Fruit fly (Drosophila melanogaster) whole organism, embryonic: ENCODE data around the gene CG31207.

Experiments
- Antp ChIP-seq: fragments of 200-800 bp; sonication (Bioruptor generic); optimal IDR thresholded peaks from 3 replicates; lab custom pipeline; 2016; ENCODE audit warnings: missing biosample characterization, missing genetic modification characterization
- Blimp-1 ChIP-seq: fragments of 200-800 bp; sonication (Bioruptor generic); optimal IDR thresholded peaks from 3 replicates; lab custom pipeline; 2018; ENCODE audit warnings: missing biosample characterization, missing genetic modification characterization, mild to moderate bottlenecking, moderate library complexity, missing genetic modification reagents
- CG10267 ChIP-seq: fragments of 200-800 bp; sonication (Bioruptor generic); optimal IDR thresholded peaks from 2 replicates; lab custom pipeline; 2018; ENCODE audit warnings: missing biosample characterization, mild to moderate bottlenecking, missing genetic modification characterization, moderate library complexity
- CG10431 ChIP-seq: fragments of 200-800 bp; sonication (Bioruptor generic); optimal IDR thresholded peaks from 3 replicates; lab custom pipeline; 2018; ENCODE audit warnings: missing biosample characterization, mild to moderate bottlenecking, missing genetic modification characterization
- CG10565 ChIP-seq: fragments of 200-800 bp; sonication (Bioruptor generic); optimal IDR thresholded peaks from 3 replicates; lab custom pipeline; 2016; ENCODE audit warnings: missing biosample characterization, mild to moderate bottlenecking, missing genetic modification characterization
- CG12391 ChIP-seq: fragments of 200-800 bp; sonication (Bioruptor generic); optimal IDR thresholded peaks from 3 replicates; lab custom pipeline; 2018; ENCODE audit warnings: missing biosample characterization, mild to moderate bottlenecking, missing genetic modification characterization, moderate library complexity
- CG12659 ChIP-seq: fragments of 200-800 bp; sonication (Bioruptor generic); optimal IDR thresholded peaks from 3 replicates; lab custom pipeline; 2017; ENCODE audit warnings: mild to moderate bottlenecking, missing biosample characterization, missing genetic modification reagents, missing genetic modification characterization
- CG12942 ChIP-seq: fragments of 200-800 bp; sonication (Bioruptor generic); optimal IDR thresholded peaks from 3 replicates; lab custom pipeline; 2016; ENCODE audit warnings: missing biosample characterization, missing genetic modification characterization
- CG14710 ChIP-seq: fragments of 200-800 bp; sonication (Bioruptor generic); optimal IDR thresholded peaks from 3 replicates; lab custom pipeline; 2019; ENCODE audit warnings: missing biosample characterization, mild to moderate bottlenecking, missing genetic modification characterization, moderate library complexity
- CG15011 ChIP-seq: fragments of 200-800 bp; sonication (Bioruptor generic); optimal IDR thresholded peaks from 3 replicates; lab custom pipeline; 2018; ENCODE audit warnings: missing biosample characterization, mild to moderate bottlenecking, missing genetic modification characterization
- CG18262 ChIP-seq: fragments of 200-800 bp; optimal IDR thresholded peaks from 3 replicates; lab custom pipeline; 2019; ENCODE audit warnings: missing biosample characterization, mild to moderate bottlenecking, missing genetic modification characterization, moderate library complexity
- CG1832 ChIP-seq: fragments of 200-800 bp; sonication (Bioruptor generic); optimal IDR thresholded peaks from 2 replicates; lab custom pipeline; 2017; ENCODE audit warnings: missing biosample characterization, mild to moderate bottlenecking, missing genetic modification characterization, inconsistent platforms
- CG30403 ChIP-seq: fragments of 200-800 bp; sonication (Bioruptor generic); optimal IDR thresholded peaks from 3 replicates; lab custom pipeline; 2016; ENCODE audit warnings: missing biosample characterization, missing genetic modification characterization
- CG3163 ChIP-seq: fragments of 200-800 bp; sonication (Bioruptor generic); optimal IDR thresholded peaks from 3 replicates; lab custom pipeline; 2016; ENCODE audit warnings: missing biosample characterization, missing genetic modification characterization
- CG3838 ChIP-seq: fragments of 200-800 bp; sonication (Bioruptor generic); optimal IDR thresholded peaks from 3 replicates; lab custom pipeline; 2016; ENCODE audit warnings: missing biosample characterization, missing genetic modification characterization
- CG6791 ChIP-seq: fragments of 200-800 bp; sonication (Bioruptor generic); IDR thresholded peaks from 3 replicates; pipeline ENCODE4 v1.3.6; 2022; ENCODE audit warnings: missing biosample characterization, missing genetic modification characterization; ENCODE audit not compliant: partially characterized antibody
- Dad ChIP-seq: fragments of 200-800 bp; sonication (Bioruptor generic); optimal IDR thresholded peaks from 3 replicates; lab custom pipeline; 2016; ENCODE audit warnings: missing biosample characterization, missing genetic modification characterization
- Eip74EF ChIP-seq, 2 experiments: fragments of 200-800 bp in 1 of 2; fragments of >200 bp in 1 of 2; sonication (Bioruptor generic) in 1 of 2; optimal IDR thresholded peaks; 2 replicates each; lab custom pipeline; 2017 to 2019; ENCODE audit warnings: missing biosample characterization in 2 of 2, missing genetic modification characterization in 2 of 2, mild to moderate bottlenecking in 1 of 2, moderate library complexity in 1 of 2
- Fer1 ChIP-seq: fragments of 200-800 bp; sonication (Bioruptor generic); optimal IDR thresholded peaks from 2 replicates; lab custom pipeline; 2017; ENCODE audit warnings: missing biosample characterization, mild to moderate bottlenecking, missing genetic modification characterization
- HmgZ ChIP-seq: fragments of 200-800 bp; sonication (Bioruptor generic); optimal IDR thresholded peaks from 2 replicates; lab custom pipeline; 2018; ENCODE audit warnings: missing biosample characterization, mild to moderate bottlenecking, missing genetic modification characterization
- Hr51 ChIP-seq, 2 experiments: fragments of 200-800 bp; sonication (Bioruptor generic); optimal IDR thresholded peaks; 2 replicates in 1 of 2; 3 replicates in 1 of 2; lab custom pipeline; 2016 to 2018; ENCODE audit warnings: missing biosample characterization in 2 of 2, missing genetic modification characterization in 2 of 2, mild to moderate bottlenecking in 1 of 2, moderate library complexity in 1 of 2
- Sox102F ChIP-seq: fragments of 200-800 bp; sonication (Bioruptor generic); optimal IDR thresholded peaks from 2 replicates; lab custom pipeline; 2018; ENCODE audit warnings: missing biosample characterization, mild to moderate bottlenecking, missing genetic modification characterization, moderate library complexity
- Ssrp ChIP-seq: fragments of 200-800 bp; sonication (Bioruptor generic); optimal IDR thresholded peaks from 2 replicates; lab custom pipeline; 2018; ENCODE audit warnings: missing biosample characterization, mild to moderate bottlenecking, missing genetic modification characterization, moderate library complexity
- Trl ChIP-seq, 3 experiments: fragments of >200 bp in 2 of 3; fragments of 200-800 bp in 1 of 3; sonication (Bioruptor generic) in 1 of 3; optimal IDR thresholded peaks; 2 replicates in 1 of 3; 3 replicates in 2 of 3; lab custom pipeline; 2016 to 2017; ENCODE audit warnings: missing biosample characterization in 1 of 3, missing genetic modification characterization in 1 of 3
- Usf ChIP-seq: fragments of 200-800 bp; sonication (Bioruptor generic); optimal IDR thresholded peaks from 2 replicates; lab custom pipeline; 2017; ENCODE audit warnings: missing genotype, missing biosample characterization, missing genetic modification characterization
- Xbp1 ChIP-seq: fragments of 200-800 bp; sonication (Bioruptor generic); optimal IDR thresholded peaks from 3 replicates; lab custom pipeline; 2016; ENCODE audit warnings: missing biosample characterization, mild to moderate bottlenecking, missing genetic modification characterization
- ash1 ChIP-seq: fragments of 200-800 bp; sonication (Bioruptor generic); optimal IDR thresholded peaks from 2 replicates; lab custom pipeline; 2018; ENCODE audit warnings: missing biosample characterization, mild to moderate bottlenecking, missing genetic modification characterization
- chif ChIP-seq, 2 experiments: fragments of 200-800 bp; sonication (Bioruptor generic); optimal IDR thresholded peaks; 3 replicates each; lab custom pipeline; 2016; ENCODE audit warnings: missing biosample characterization in 2 of 2, missing genetic modification characterization in 2 of 2
- ci ChIP-seq: fragments of 200-800 bp; sonication (Bioruptor generic); IDR thresholded peaks from 3 replicates; pipeline ENCODE4 v1.3.6; 2022; ENCODE audit warnings: missing biosample characterization, missing genetic modification characterization
- crol ChIP-seq: fragments of 200-800 bp; sonication (Bioruptor generic); IDR thresholded peaks from 2 replicates; pipeline ENCODE4 v1.3.6; 2022; ENCODE audit warnings: missing biosample characterization, missing genetic modification characterization
- danr ChIP-seq: fragments of 200-800 bp; sonication (Bioruptor generic); IDR thresholded peaks from 2 replicates; pipeline ENCODE4 v1.3.6; 2022; ENCODE audit warnings: missing biosample characterization, missing genetic modification characterization
- disco-r ChIP-seq: fragments of 200-800 bp; sonication (Bioruptor generic); optimal IDR thresholded peaks from 2 replicates; lab custom pipeline; 2016; ENCODE audit warnings: missing biosample characterization, missing genetic modification characterization
- dpn ChIP-seq, 2 experiments: fragments of 200-800 bp; sonication (Bioruptor generic); optimal IDR thresholded peaks; 3 replicates each; lab custom pipeline; 2016; ENCODE audit warnings: missing biosample characterization in 2 of 2, missing genetic modification characterization in 2 of 2
- fd64A ChIP-seq: fragments of 200-800 bp; sonication (Bioruptor generic); optimal IDR thresholded peaks from 3 replicates; lab custom pipeline; 2018; ENCODE audit warnings: missing biosample characterization, mild to moderate bottlenecking, missing genetic modification characterization
- gem ChIP-seq: fragments of 200-800 bp; sonication (Bioruptor generic); optimal IDR thresholded peaks from 2 replicates; lab custom pipeline; 2019; ENCODE audit warnings: missing biosample characterization, mild to moderate bottlenecking, missing genetic modification characterization, moderate library complexity
- kay ChIP-seq: fragments of 200-800 bp; sonication (Bioruptor generic); optimal IDR thresholded peaks from 2 replicates; lab custom pipeline; 2016; ENCODE audit warnings: missing biosample characterization, missing genetic modification characterization
- knrl ChIP-seq: fragments of 200-800 bp; sonication (Bioruptor generic); IDR thresholded peaks from 3 replicates; pipeline ENCODE4 v1.3.6; 2022; ENCODE audit warnings: missing biosample characterization, missing genetic modification characterization; ENCODE audit not compliant: partially characterized antibody
- nerfin-2 ChIP-seq: fragments of 200-800 bp; sonication (Bioruptor generic); IDR thresholded peaks from 2 replicates; pipeline ENCODE4 v1.3.6; 2022; ENCODE audit warnings: missing biosample characterization, missing genetic modification characterization; ENCODE audit not compliant: partially characterized antibody
- nom ChIP-seq: fragments of 200-800 bp; sonication (Bioruptor generic); optimal IDR thresholded peaks from 2 replicates; lab custom pipeline; 2017; ENCODE audit warnings: missing biosample characterization, missing genetic modification characterization, mild to moderate bottlenecking, moderate library complexity, missing genetic modification reagents
- otp ChIP-seq: fragments of 200-800 bp; sonication (Bioruptor generic); IDR thresholded peaks from 3 replicates; pipeline ENCODE4, ENCODE4 v1.3.6; 2022; ENCODE audit warnings: missing biosample characterization, missing genetic modification characterization
- pan ChIP-seq, 4 experiments: fragments of >200 bp in 3 of 4; fragments of 200-800 bp in 1 of 4; sonication (Bioruptor generic) in 1 of 4; optimal IDR thresholded peaks in 3 of 4; IDR thresholded peaks in 1 of 4; 2 replicates each; pipeline versions ENCODE4 v1.3.6 to Lab custom; 2017 to 2022; ENCODE audit warnings: missing biosample characterization in 2 of 4, missing genetic modification characterization in 2 of 4, mixed read lengths in 1 of 4
- pum ChIP-seq: fragments of 200-800 bp; sonication (Bioruptor generic); optimal IDR thresholded peaks from 2 replicates; lab custom pipeline; 2016; ENCODE audit warnings: missing biosample characterization, missing genetic modification characterization
- sc ChIP-seq, 3 experiments: fragments of >200 bp in 2 of 3; fragments of 200-800 bp in 1 of 3; sonication (Bioruptor generic) in 1 of 3; optimal IDR thresholded peaks; 2 replicates in 2 of 3; 3 replicates in 1 of 3; lab custom pipeline; 2017; ENCODE audit warnings: mild to moderate bottlenecking in 1 of 3, missing biosample characterization in 1 of 3, missing genetic modification characterization in 1 of 3, missing genetic modification reagents in 1 of 3
- scrt ChIP-seq: fragments of 200-800 bp; sonication (Bioruptor generic); optimal IDR thresholded peaks from 2 replicates; lab custom pipeline; 2018; ENCODE audit warnings: missing biosample characterization, mild to moderate bottlenecking, missing genetic modification characterization, moderate library complexity
- sd ChIP-seq: fragments of 200-800 bp; sonication (Bioruptor generic); optimal IDR thresholded peaks from 3 replicates; lab custom pipeline; 2018; ENCODE audit warnings: missing biosample characterization, mild to moderate bottlenecking, missing genetic modification characterization, moderate library complexity
- trh ChIP-seq: fragments of 200-800 bp; sonication (Bioruptor generic); optimal IDR thresholded peaks from 2 replicates; lab custom pipeline; 2016; ENCODE audit warnings: missing biosample characterization, missing genetic modification characterization

CG31207 gene

dm6 chr3R:21046927-21047326 lies at the start of gene CG31207:
Gene CG31207 (minus strand): TSS chr3R:21047027.
- TF ChIP-seq CG10565 (GFP tag; lab: Kevin White, UChicago), result no peak
- TF ChIP-seq nerfin-2 (GFP tag; lab: Robert Waterston, UW), result no peak
- no peak for TF ChIP-seq sc (optimal IDR thresholded peaks at IDR 0.05; lab: Kevin White, UChicago)
- no peak for TF ChIP-seq sc (GFP tag; optimal IDR thresholded peaks at IDR 0.05; lab: Kevin White, UChicago)
- no peak for TF ChIP-seq Usf
- TF ChIP-seq CG14710 (tag; lab: Kevin White, UChicago), result no peak
- TF ChIP-seq HmgZ (tag; lab: Kevin White, UChicago), result no peak
- no peak for TF ChIP-seq pan (optimal IDR thresholded peaks at IDR 0.05; lab: Kevin White, UChicago)
- no peak for TF ChIP-seq pan (GFP tag; optimal IDR thresholded peaks at IDR 0.05 in 1 of 2, IDR thresholded peaks at IDR 0.05 in 1 of 2)
- no peak for TF ChIP-seq otp
- TF ChIP-seq trh (GFP tag; lab: Kevin White, UChicago), result no peak
- TF ChIP-seq CG3838, result no peak
- no peak for TF ChIP-seq pum
- no peak for TF ChIP-seq disco-r (GFP tag; lab: Kevin White, UChicago)
- no peak for TF ChIP-seq CG15011 (GFP tag; lab: Kevin White, UChicago)
- no peak for TF ChIP-seq knrl (GFP tag; lab: Robert Waterston, UW)
- no peak for TF ChIP-seq ash1 (GFP tag; lab: Kevin White, UChicago)
- TF ChIP-seq Eip74EF (GFP tag; optimal IDR thresholded peaks at IDR 0.05; lab: Kevin White, UChicago), result no peak
- TF ChIP-seq CG10267, result no peak
- no peak for TF ChIP-seq CG1832 (GFP tag; lab: Kevin White, UChicago)
- TF ChIP-seq Dad (GFP tag; lab: Kevin White, UChicago), result no peak
- TF ChIP-seq CG3163 (GFP tag; lab: Kevin White, UChicago), result no peak
- TF ChIP-seq, all 482 proteins: peak for 0

- peak; percentile 93 for TF ChIP-seq Blimp-1
- TF ChIP-seq kay, result peak; percentile 33
- peak; percentile 5 to 53 for TF ChIP-seq Trl (optimal IDR thresholded peaks at IDR 0.05; lab: Kevin White, UChicago)
- TF ChIP-seq Trl (GFP tag; optimal IDR thresholded peaks at IDR 0.05; lab: Kevin White, UChicago), result no peak
- TF ChIP-seq Ssrp, result no peak
- TF ChIP-seq HmgZ (tag; lab: Kevin White, UChicago), result no peak
- TF ChIP-seq crol (GFP tag; lab: Robert Waterston, UW), result peak; percentile 87
Observed at dm6 chr3R:21094292-21094691, 47.5 kb upstream of the CG31207 start.

dm6 chr3R:21092829-21093228 lies 46.0 kb upstream of the CG31207 start:
- no peak for TF ChIP-seq danr (GFP tag; lab: Robert Waterston, UW)
- TF ChIP-seq scrt, result no peak
- no peak for TF ChIP-seq nom (GFP tag; lab: Kevin White, UChicago)
- TF ChIP-seq CG12942, result peak; percentile 10
- no peak for TF ChIP-seq Fer1 (GFP tag; lab: Kevin White, UChicago)
- TF ChIP-seq chif (GFP tag; optimal IDR thresholded peaks at IDR 0.05; lab: Kevin White, UChicago), result peak in 1 of 2 experiments; percentile 5
- TF ChIP-seq CG12391 (tag; lab: Kevin White, UChicago), result peak; percentile 11
- peak; percentile 5 for TF ChIP-seq CG30403 (GFP tag; lab: Kevin White, UChicago)
- TF ChIP-seq Hr51 (GFP tag; optimal IDR thresholded peaks at IDR 0.05; lab: Kevin White, UChicago), result peak in 1 of 2 experiments; percentile 39
- TF ChIP-seq Sox102F (GFP tag; lab: Kevin White, UChicago), result peak; percentile 56
- TF ChIP-seq CG6791 (GFP tag; lab: Robert Waterston, UW), result no peak
- TF ChIP-seq sd (tag; lab: Kevin White, UChicago), result peak; percentile 16
- TF ChIP-seq Xbp1 (GFP tag; lab: Kevin White, UChicago), result peak; percentile 20
- peak; percentile 4 for TF ChIP-seq Antp (GFP tag; lab: Kevin White, UChicago)
- TF ChIP-seq CG12659 (GFP tag; lab: Kevin White, UChicago), result peak; percentile 7
- TF ChIP-seq ci (GFP tag; lab: Robert Waterston, UW), result 0 out of 3 replicates have a peak, but pooled peaks have one; percentile 46
- no peak for TF ChIP-seq CG10431 (GFP tag; lab: Kevin White, UChicago)
- peak in 1 of 2 experiments; percentile 29 for TF ChIP-seq dpn (GFP tag; optimal IDR thresholded peaks at IDR 0.05; lab: Kevin White, UChicago)
- no peak for TF ChIP-seq fd64A (GFP tag; lab: Kevin White, UChicago)
- TF ChIP-seq CG18262 (tag; lab: Kevin White, UChicago), result no peak
- TF ChIP-seq gem, result peak; percentile 52
